Worm (Caenorhabditis elegans) whole organism, L3 larva: ENCODE data around the gene Y55F3BR.1.

ENCODE experiments used
- R02D3.7 ChIP-seq: fragments of 150-350 bp; optimal IDR thresholded peaks from 2 replicates; lab custom pipeline; 2014; ENCODE audit warnings: missing biosample characterization, missing genetic modification characterization
- ZK546.5 ChIP-seq: sonication (generic microtip); optimal IDR thresholded peaks from 2 replicates; lab custom pipeline; 2017; ENCODE audit warnings: missing biosample characterization, missing genetic modification characterization
- aly-2 ChIP-seq: fragments of 150-350 bp; optimal IDR thresholded peaks from 2 replicates; lab custom pipeline; 2014; ENCODE audit warnings: missing biosample characterization, missing genetic modification characterization
- ama-1 ChIP-seq: fragments of 150-350 bp; optimal IDR thresholded peaks from 2 replicates; lab custom pipeline; 2018
- ceh-28 ChIP-seq: fragments of 150-350 bp; optimal IDR thresholded peaks from 2 replicates; lab custom pipeline; 2014; ENCODE audit warnings: missing biosample characterization, missing genetic modification reagents, missing genetic modification characterization
- ceh-82 ChIP-seq: fragments of 150-350 bp; optimal IDR thresholded peaks from 2 replicates; lab custom pipeline; 2014; ENCODE audit warnings: missing biosample characterization, missing genetic modification characterization
- ceh-9 ChIP-seq: sonication (generic microtip); optimal IDR thresholded peaks from 2 replicates; lab custom pipeline; 2018; ENCODE audit warnings: missing biosample characterization, missing genetic modification characterization
- egl-27 ChIP-seq: sonication (generic microtip); optimal IDR thresholded peaks from 4 replicates; lab custom pipeline; 2017; ENCODE audit warnings: missing biosample characterization, missing genetic modification reagents, missing genetic modification characterization
- elt-1 ChIP-seq: fragments of 150-350 bp; optimal IDR thresholded peaks from 2 replicates; lab custom pipeline; 2014; ENCODE audit warnings: missing biosample characterization, missing genetic modification characterization
- elt-2 ChIP-seq: sonication (generic microtip); optimal IDR thresholded peaks from 2 replicates; lab custom pipeline; 2016; ENCODE audit warnings: missing genetic modification reagents, mild to moderate bottlenecking, missing genetic modification characterization, missing compliant biosample characterization
- elt-3 ChIP-seq, 3 experiments: fragments of 150-350 bp in 1 of 3; sonication (generic microtip) in 2 of 3; optimal IDR thresholded peaks; 2 replicates in 2 of 3; 4 replicates in 1 of 3; lab custom pipeline; 2014 to 2017; ENCODE audit warnings: missing biosample characterization in 3 of 3, missing genetic modification characterization in 3 of 3
- eor-1 ChIP-seq, 2 experiments: fragments of 150-350 bp; optimal IDR thresholded peaks; 2 replicates each; lab custom pipeline; 2014 to 2018; ENCODE audit warnings: missing biosample characterization in 2 of 2, missing genetic modification characterization in 2 of 2
- fkh-10 ChIP-seq: sonication (generic microtip); optimal IDR thresholded peaks from 2 replicates; lab custom pipeline; 2017; ENCODE audit warnings: missing biosample characterization, missing genetic modification reagents, missing genetic modification characterization
- fkh-2 ChIP-seq: fragments of 150-350 bp; optimal IDR thresholded peaks from 2 replicates; lab custom pipeline; 2014; ENCODE audit warnings: missing biosample characterization, missing genetic modification reagents, missing genetic modification characterization
- hmg-11 ChIP-seq: sonication (generic microtip); optimal IDR thresholded peaks from 2 replicates; lab custom pipeline; 2016; ENCODE audit warnings: missing genetic modification characterization, missing compliant biosample characterization
- jun-1 ChIP-seq: fragments of 150-350 bp; optimal IDR thresholded peaks from 2 replicates; lab custom pipeline; 2014; ENCODE audit warnings: missing biosample characterization, missing genetic modification reagents, missing genetic modification characterization
- lin-15B ChIP-seq: fragments of 150-350 bp; optimal IDR thresholded peaks from 2 replicates; lab custom pipeline; 2014; ENCODE audit warnings: missing biosample characterization, missing genetic modification characterization
- lin-39 ChIP-seq: fragments of 150-350 bp; optimal IDR thresholded peaks from 2 replicates; lab custom pipeline; 2018; ENCODE audit warnings: missing biosample characterization, missing genetic modification reagents, missing genetic modification characterization
- lsy-12 ChIP-seq: sonication (generic microtip); optimal IDR thresholded peaks from 2 replicates; lab custom pipeline; 2016; ENCODE audit warnings: mild to moderate bottlenecking, missing genetic modification characterization, missing compliant biosample characterization
- mdl-1 ChIP-seq: fragments of 150-350 bp; optimal IDR thresholded peaks from 2 replicates; lab custom pipeline; 2014; ENCODE audit warnings: missing biosample characterization, missing genetic modification characterization
- mml-1 ChIP-seq: fragments of 150-350 bp; sonication (generic microtip); optimal IDR thresholded peaks from 3 replicates; lab custom pipeline; 2014; ENCODE audit warnings: missing biosample characterization, missing genetic modification characterization
- nfya-1 ChIP-seq: sonication (generic microtip); optimal IDR thresholded peaks from 2 replicates; lab custom pipeline; 2017; ENCODE audit warnings: missing genetic modification characterization, mild to moderate bottlenecking, missing compliant biosample characterization, antibody characterized with exemption, moderate library complexity; ENCODE audit not compliant: insufficient read depth
- nhr-11 ChIP-seq: fragments of 150-350 bp; optimal IDR thresholded peaks from 2 replicates; lab custom pipeline; 2014; ENCODE audit warnings: missing biosample characterization, missing genetic modification characterization
- nhr-12 ChIP-seq: fragments of 150-350 bp; optimal IDR thresholded peaks from 2 replicates; lab custom pipeline; 2014; ENCODE audit warnings: missing biosample characterization, missing genetic modification characterization
- nhr-23 ChIP-seq: fragments of 150-350 bp; optimal IDR thresholded peaks from 2 replicates; lab custom pipeline; 2014; ENCODE audit warnings: missing biosample characterization, missing genetic modification reagents, missing genetic modification characterization
- nhr-25 ChIP-seq: sonication (generic microtip); optimal IDR thresholded peaks from 2 replicates; lab custom pipeline; 2017; ENCODE audit warnings: missing biosample characterization, missing genetic modification characterization
- nhr-43 ChIP-seq: sonication (generic microtip); optimal IDR thresholded peaks from 2 replicates; lab custom pipeline; 2016; ENCODE audit warnings: mild to moderate bottlenecking, missing genetic modification characterization, missing compliant biosample characterization; ENCODE audit not compliant: poor library complexity, severe bottlenecking
- pha-4 ChIP-seq: fragments of 150-350 bp; optimal IDR thresholded peaks from 2 replicates; lab custom pipeline; 2014; ENCODE audit warnings: missing biosample characterization, missing genetic modification reagents, missing genetic modification characterization
- skn-1 ChIP-seq: fragments of 150-350 bp; optimal IDR thresholded peaks from 2 replicates; lab custom pipeline; 2014; ENCODE audit warnings: missing biosample characterization, missing genetic modification characterization
- snpc-4 ChIP-seq: fragments of 150-350 bp; optimal IDR thresholded peaks from 2 replicates; lab custom pipeline; 2014; ENCODE audit warnings: missing biosample characterization, missing genetic modification characterization
- tbx-2 ChIP-seq: sonication (generic microtip); optimal IDR thresholded peaks from 2 replicates; lab custom pipeline; 2016; ENCODE audit warnings: mild to moderate bottlenecking, missing genetic modification characterization, missing compliant biosample characterization
- unc-62 ChIP-seq: fragments of 150-350 bp; sonication (generic microtip); optimal IDR thresholded peaks from 4 replicates; lab custom pipeline; 2014; ENCODE audit warnings: missing biosample characterization, missing genetic modification reagents, missing genetic modification characterization
- zag-1 ChIP-seq: fragments of 150-350 bp; optimal IDR thresholded peaks from 2 replicates; lab custom pipeline; 2014; ENCODE audit warnings: missing biosample characterization, missing genetic modification characterization
- ztf-11 ChIP-seq: fragments of 150-350 bp; optimal IDR thresholded peaks from 2 replicates; lab custom pipeline; 2014; ENCODE audit warnings: missing biosample characterization, missing genetic modification characterization
- ztf-4 ChIP-seq: fragments of 150-350 bp; optimal IDR thresholded peaks from 2 replicates; lab custom pipeline; 2014; ENCODE audit warnings: missing biosample characterization, missing genetic modification characterization

Y55F3BR.1 gene

ce11 chrIV:828427-828826 lies 46.2 kb upstream of the Y55F3BR.1 start:
- TF ChIP-seq lin-15B (tag; lab: Kevin White, UChicago) (peak; percentile 95), snpc-4 (tag; lab: Kevin White, UChicago) (peak; percentile 63), zag-1 (tag; lab: Kevin White, UChicago) (no peak), eor-1 (tag; optimal IDR thresholded peaks at IDR 0.05; lab: Kevin White, UChicago) (peak in 1 of 2 experiments; percentile 54), nhr-23 (tag; lab: Kevin White, UChicago) (peak; percentile 49), fkh-10 (GFP tag; lab: Kevin White, UChicago) (peak; percentile 10), nhr-11 (tag; lab: Kevin White, UChicago) (no peak), elt-1 (peak; percentile 68), hmg-11 (tag; lab: Kevin White, UChicago) (peak; percentile 85), fkh-2 (tag; lab: Kevin White, UChicago) (no peak), ceh-28 (peak; percentile 51), R02D3.7 (tag; lab: Kevin White, UChicago) (peak; percentile 28), aly-2 (no peak), ZK546.5 (no peak), pha-4 (tag; lab: Kevin White, UChicago) (peak; percentile 81), nfya-1 (tag; lab: Kevin White, UChicago) (peak; percentile 88), lin-39 (tag; lab: Kevin White, UChicago) (peak; percentile 66)
- TF ChIP-seq, all 47 proteins: peak for 12

- TF ChIP-seq lsy-12 (tag; lab: Kevin White, UChicago) (no peak), skn-1 (tag; lab: Kevin White, UChicago) (no peak), pha-4 (tag; lab: Kevin White, UChicago) (no peak), ztf-11 (tag; lab: Kevin White, UChicago) (no peak), elt-3 (tag; optimal IDR thresholded peaks at IDR 0.05; lab: Kevin White, UChicago) (no peak), fkh-2 (tag; lab: Kevin White, UChicago) (no peak), elt-1 (no peak), egl-27 (tag; lab: Kevin White, UChicago) (no peak), elt-2 (tag; lab: Kevin White, UChicago) (no peak), ceh-82 (tag; lab: Kevin White, UChicago) (no peak), ztf-4 (tag; lab: Kevin White, UChicago) (no peak)
Measured at ce11 chrIV:829107-829506, 45.5 kb upstream of the Y55F3BR.1 start.

- TF ChIP-seq mml-1: no peak
- no peak for TF ChIP-seq nhr-11 (tag; lab: Kevin White, UChicago)
- TF ChIP-seq ama-1 (lab: Kevin White, UChicago): no peak
- no peak for TF ChIP-seq zag-1 (tag; lab: Kevin White, UChicago)
- TF ChIP-seq pha-4 (tag; lab: Kevin White, UChicago): no peak
Measured at ce11 chrIV:829691-830090, 44.9 kb upstream of the Y55F3BR.1 start.

- no peak for TF ChIP-seq snpc-4 (tag; lab: Kevin White, UChicago)
- TF ChIP-seq ceh-9 (tag; lab: Kevin White, UChicago): no peak
- TF ChIP-seq nhr-12 (tag; lab: Kevin White, UChicago): no peak
- no peak for TF ChIP-seq jun-1 (tag; lab: Kevin White, UChicago)
- no peak for TF ChIP-seq ztf-11 (tag; lab: Kevin White, UChicago)
- no peak for TF ChIP-seq elt-3 (tag; optimal IDR thresholded peaks at IDR 0.05; lab: Kevin White, UChicago)
Measured at ce11 chrIV:830262-830960, 44.2 kb upstream of the Y55F3BR.1 start.

ce11 chrIV:831796-832486 lies 42.6 kb upstream of the Y55F3BR.1 start, which contains the start of the genes madf-1 and Y55F3BR.10:
TSS of gene madf-1 (minus strand) at chrIV:831896.
TSS of gene Y55F3BR.10 (plus strand) at chrIV:832436.
- TF ChIP-seq nhr-25 (tag; lab: Kevin White, UChicago): no peak
- no peak for TF ChIP-seq lin-39 (tag; lab: Kevin White, UChicago)
- TF ChIP-seq nhr-12 (tag; lab: Kevin White, UChicago): no peak
- no peak for TF ChIP-seq aly-2
- TF ChIP-seq nhr-43 (tag; lab: Kevin White, UChicago): no peak
- no peak for TF ChIP-seq tbx-2 (tag; lab: Kevin White, UChicago)
- no peak for TF ChIP-seq hmg-11 (tag; lab: Kevin White, UChicago)
- TF ChIP-seq ztf-11 (tag; lab: Kevin White, UChicago): no peak
- no peak for TF ChIP-seq elt-1
- TF ChIP-seq lsy-12 (tag; lab: Kevin White, UChicago): no peak
- TF ChIP-seq unc-62: no peak
- no peak for TF ChIP-seq mdl-1 (tag; lab: Kevin White, UChicago)
